Fruit fly (Drosophila melanogaster) whole organism, embryonic: ENCODE data around the gene mora.

Experiments used
- Antp ChIP-seq: fragments of 200-800 bp; sonication (Bioruptor generic); optimal IDR thresholded peaks from 3 replicates; lab custom pipeline; 2016; ENCODE audit warnings: missing biosample characterization, missing genetic modification characterization
- Asciz ChIP-seq: fragments of 200-800 bp; sonication (Bioruptor generic); optimal IDR thresholded peaks from 2 replicates; lab custom pipeline; 2017; ENCODE audit warnings: missing biosample characterization, mild to moderate bottlenecking, missing genetic modification characterization, missing genetic modification reagents
- B-H2 ChIP-seq: fragments of 200-800 bp; sonication (Bioruptor generic); optimal IDR thresholded peaks from 2 replicates; lab custom pipeline; 2018; ENCODE audit warnings: missing biosample characterization, mild to moderate bottlenecking, missing genetic modification characterization
- CG10431 ChIP-seq: fragments of 200-800 bp; sonication (Bioruptor generic); optimal IDR thresholded peaks from 3 replicates; lab custom pipeline; 2018; ENCODE audit warnings: missing biosample characterization, mild to moderate bottlenecking, missing genetic modification characterization
- CG10543 ChIP-seq: fragments of 200-800 bp; sonication (Bioruptor generic); optimal IDR thresholded peaks from 3 replicates; lab custom pipeline; 2017; ENCODE audit warnings: missing biosample characterization, mild to moderate bottlenecking, missing genetic modification characterization, moderate library complexity
- CG11696 ChIP-seq: fragments of 200-800 bp; sonication (Bioruptor generic); IDR thresholded peaks from 2 replicates; pipeline ENCODE4 v1.3.6; 2022; ENCODE audit warnings: missing biosample characterization, missing genetic modification characterization
- CG12155 ChIP-seq: fragments of 200-800 bp; sonication (Bioruptor generic); optimal IDR thresholded peaks from 3 replicates; lab custom pipeline; 2016; ENCODE audit warnings: missing biosample characterization, missing genetic modification characterization
- CG13775 ChIP-seq: fragments of 200-800 bp; sonication (Bioruptor generic); optimal IDR thresholded peaks from 3 replicates; lab custom pipeline; 2017; ENCODE audit warnings: missing biosample characterization, mild to moderate bottlenecking, missing genetic modification characterization
- CG1603 ChIP-seq: fragments of 200-800 bp; sonication (Bioruptor generic); optimal IDR thresholded peaks from 2 replicates; lab custom pipeline; 2019; ENCODE audit warnings: missing biosample characterization, mild to moderate bottlenecking, missing genetic modification characterization, moderate library complexity
- CG1647 ChIP-seq: fragments of 200-800 bp; sonication (Bioruptor generic); optimal IDR thresholded peaks from 3 replicates; lab custom pipeline; 2016; ENCODE audit warnings: missing biosample characterization, missing genetic modification characterization
- CG31365 ChIP-seq: fragments of 200-800 bp; sonication (Bioruptor generic); optimal IDR thresholded peaks from 2 replicates; lab custom pipeline; 2018; ENCODE audit warnings: missing biosample characterization, mild to moderate bottlenecking, missing genetic modification characterization
- CG33213 ChIP-seq: fragments of 200-800 bp; sonication (Bioruptor generic); optimal IDR thresholded peaks from 3 replicates; lab custom pipeline; 2016; ENCODE audit warnings: missing biosample characterization, missing genetic modification characterization
- CG34422 ChIP-seq: fragments of 200-800 bp; sonication (Bioruptor generic); IDR thresholded peaks from 3 replicates; pipeline ENCODE4 v1.3.6; 2022; ENCODE audit warnings: missing biosample characterization, missing genetic modification characterization
- CG43689 ChIP-seq: fragments of 200-800 bp; sonication (Bioruptor generic); IDR thresholded peaks from 2 replicates; pipeline ENCODE4 v1.3.6; 2022; ENCODE audit warnings: missing biosample characterization, missing genetic modification characterization
- CG4707 ChIP-seq: fragments of 200-800 bp; sonication (Bioruptor generic); optimal IDR thresholded peaks from 2 replicates; lab custom pipeline; 2018; ENCODE audit warnings: missing biosample characterization, mild to moderate bottlenecking, missing genetic modification characterization, moderate library complexity
- CG6175 ChIP-seq: fragments of 200-800 bp; sonication (Bioruptor generic); IDR thresholded peaks from 3 replicates; pipeline ENCODE4 v1.3.6; 2022; ENCODE audit warnings: missing biosample characterization, missing genetic modification characterization
- CG7271 ChIP-seq: fragments of 200-800 bp; sonication (Bioruptor generic); optimal IDR thresholded peaks from 2 replicates; lab custom pipeline; 2018; ENCODE audit warnings: missing biosample characterization, mild to moderate bottlenecking, missing genetic modification characterization, moderate library complexity
- CG7963 ChIP-seq: fragments of 200-800 bp; sonication (Bioruptor generic); IDR thresholded peaks from 3 replicates; pipeline ENCODE4 v1.3.6; 2022; ENCODE audit warnings: missing biosample characterization, missing genetic modification characterization; ENCODE audit not compliant: partially characterized antibody
- Dref ChIP-seq: fragments of 200-800 bp; sonication (Bioruptor generic); IDR thresholded peaks from 2 replicates; pipeline ENCODE4 v1.3.6; 2022; ENCODE audit warnings: missing biosample characterization, missing genetic modification characterization
- Hr3 ChIP-seq: fragments of 200-800 bp; sonication (Bioruptor generic); optimal IDR thresholded peaks from 3 replicates; lab custom pipeline; 2016; ENCODE audit warnings: missing biosample characterization, missing genetic modification characterization
- Hr51 ChIP-seq, 2 experiments: fragments of 200-800 bp; sonication (Bioruptor generic); optimal IDR thresholded peaks; 2 replicates in 1 of 2; 3 replicates in 1 of 2; lab custom pipeline; 2016 to 2018; ENCODE audit warnings: missing biosample characterization in 2 of 2, missing genetic modification characterization in 2 of 2, mild to moderate bottlenecking in 1 of 2, moderate library complexity in 1 of 2
- Hsf ChIP-seq: fragments of 200-800 bp; sonication (Bioruptor generic); optimal IDR thresholded peaks from 3 replicates; lab custom pipeline; 2016; ENCODE audit warnings: missing biosample characterization, missing genetic modification characterization
- Oaz ChIP-seq: fragments of 200-800 bp; sonication (Bioruptor generic); IDR thresholded peaks from 2 replicates; pipeline ENCODE4 v1.3.6; 2022; ENCODE audit warnings: missing biosample characterization, missing genetic modification characterization
- Sin3A ChIP-seq: fragments of >200 bp; optimal IDR thresholded peaks from 2 replicates; lab custom pipeline; 2018
- Ssrp ChIP-seq: fragments of 200-800 bp; sonication (Bioruptor generic); optimal IDR thresholded peaks from 2 replicates; lab custom pipeline; 2018; ENCODE audit warnings: missing biosample characterization, mild to moderate bottlenecking, missing genetic modification characterization, moderate library complexity
- Stat92E ChIP-seq, 3 experiments: fragments of >200 bp in 2 of 3; fragments of 200-800 bp in 1 of 3; sonication (Bioruptor generic) in 1 of 3; optimal IDR thresholded peaks; 2 replicates each; lab custom pipeline; 2017 to 2019; ENCODE audit warnings: missing biosample characterization in 3 of 3, missing genetic modification characterization in 3 of 3, mild to moderate bottlenecking in 1 of 3, moderate library complexity in 1 of 3
- Xrp1 ChIP-seq: fragments of 200-800 bp; sonication (Bioruptor generic); IDR thresholded peaks from 2 replicates; pipeline ENCODE4 v1.3.6; 2022; ENCODE audit warnings: missing biosample characterization, missing genetic modification characterization
- ase ChIP-seq: fragments of 200-800 bp; sonication (Bioruptor generic); IDR thresholded peaks from 3 replicates; pipeline ENCODE4 v1.3.6; 2022; ENCODE audit warnings: missing biosample characterization, missing genetic modification characterization
- az2 ChIP-seq: fragments of 200-800 bp; sonication (Bioruptor generic); optimal IDR thresholded peaks from 3 replicates; lab custom pipeline; 2016; ENCODE audit warnings: missing biosample characterization, missing genetic modification characterization
- cg ChIP-seq: fragments of 200-800 bp; sonication (Bioruptor generic); optimal IDR thresholded peaks from 3 replicates; lab custom pipeline; 2019; ENCODE audit warnings: missing biosample characterization, mild to moderate bottlenecking, missing genetic modification characterization, moderate library complexity
- croc ChIP-seq: fragments of 200-800 bp; sonication (Bioruptor generic); conservative IDR thresholded peaks from 3 replicates; pipeline ENCODE4 v1.3.6; 2022; ENCODE audit warnings: missing biosample characterization, missing genetic modification characterization
- danr ChIP-seq: fragments of 200-800 bp; sonication (Bioruptor generic); IDR thresholded peaks from 2 replicates; pipeline ENCODE4 v1.3.6; 2022; ENCODE audit warnings: missing biosample characterization, missing genetic modification characterization
- ems ChIP-seq: fragments of 200-800 bp; sonication (Bioruptor generic); optimal IDR thresholded peaks from 3 replicates; lab custom pipeline; 2016; ENCODE audit warnings: missing biosample characterization, missing genetic modification characterization
- ewg ChIP-seq: fragments of 200-800 bp; sonication (Bioruptor generic); optimal IDR thresholded peaks from 3 replicates; lab custom pipeline; 2017; ENCODE audit warnings: mild to moderate bottlenecking, missing biosample characterization, missing genetic modification reagents, missing genetic modification characterization
- fu2 ChIP-seq: fragments of 200-800 bp; sonication (Bioruptor generic); optimal IDR thresholded peaks from 2 replicates; lab custom pipeline; 2016; ENCODE audit warnings: missing biosample characterization, missing genetic modification characterization
- gce ChIP-seq: fragments of 200-800 bp; sonication (Bioruptor generic); IDR thresholded peaks from 3 replicates; pipeline ENCODE4 v1.3.6; 2022; ENCODE audit warnings: missing biosample characterization, missing genetic modification characterization
- gem ChIP-seq: fragments of 200-800 bp; sonication (Bioruptor generic); optimal IDR thresholded peaks from 2 replicates; lab custom pipeline; 2019; ENCODE audit warnings: missing biosample characterization, mild to moderate bottlenecking, missing genetic modification characterization, moderate library complexity
- grn ChIP-seq: fragments of 200-800 bp; sonication (Bioruptor generic); optimal IDR thresholded peaks from 3 replicates; lab custom pipeline; 2017; ENCODE audit warnings: missing biosample characterization, missing genetic modification characterization
- kay ChIP-seq: fragments of 200-800 bp; sonication (Bioruptor generic); optimal IDR thresholded peaks from 2 replicates; lab custom pipeline; 2016; ENCODE audit warnings: missing biosample characterization, missing genetic modification characterization
- p53 ChIP-seq: fragments of 200-800 bp; sonication (Bioruptor generic); optimal IDR thresholded peaks from 2 replicates; lab custom pipeline; 2016; ENCODE audit warnings: missing biosample characterization, missing genetic modification characterization
- row ChIP-seq: fragments of 200-800 bp; sonication (Bioruptor generic); IDR thresholded peaks from 3 replicates; pipeline ENCODE4 v1.3.6; 2022; ENCODE audit warnings: missing biosample characterization, missing genetic modification characterization
- sd ChIP-seq: fragments of 200-800 bp; sonication (Bioruptor generic); optimal IDR thresholded peaks from 3 replicates; lab custom pipeline; 2018; ENCODE audit warnings: missing biosample characterization, mild to moderate bottlenecking, missing genetic modification characterization, moderate library complexity
- shn ChIP-seq: fragments of 200-800 bp; sonication (Bioruptor generic); optimal IDR thresholded peaks from 3 replicates; lab custom pipeline; 2016; ENCODE audit warnings: missing biosample characterization, missing genetic modification characterization
- sr ChIP-seq: fragments of 200-800 bp; sonication (Bioruptor generic); IDR thresholded peaks from 3 replicates; pipeline ENCODE4 v1.3.6; 2022; ENCODE audit warnings: missing biosample characterization, missing genetic modification characterization
- stwl ChIP-seq: fragments of 200-800 bp; sonication (Bioruptor generic); optimal IDR thresholded peaks from 3 replicates; lab custom pipeline; 2018; ENCODE audit warnings: missing biosample characterization, mild to moderate bottlenecking, missing genetic modification characterization, moderate library complexity
- tll ChIP-seq, 2 experiments: fragments of 200-800 bp in 1 of 2; fragments of >200 bp in 1 of 2; sonication (Bioruptor generic) in 1 of 2; optimal IDR thresholded peaks; 2 replicates each; lab custom pipeline; 2017 to 2019; ENCODE audit warnings: missing biosample characterization in 2 of 2, missing genetic modification characterization in 2 of 2, mild to moderate bottlenecking in 1 of 2, moderate library complexity in 1 of 2
- tup ChIP-seq: fragments of 200-800 bp; sonication (Bioruptor generic); optimal IDR thresholded peaks from 2 replicates; lab custom pipeline; 2016; ENCODE audit warnings: missing biosample characterization, mild to moderate bottlenecking, missing genetic modification characterization, moderate library complexity
- usp ChIP-seq: fragments of >200 bp; optimal IDR thresholded peaks from 2 replicates; lab custom pipeline; 2017; ENCODE audit warnings: missing biosample characterization, missing genetic modification characterization
- vfl ChIP-seq: fragments of 200-800 bp; sonication (Bioruptor generic); optimal IDR thresholded peaks from 2 replicates; lab custom pipeline; 2016; ENCODE audit warnings: missing biosample characterization, missing genetic modification characterization
- wor ChIP-seq: fragments of 200-800 bp; sonication (Bioruptor generic); IDR thresholded peaks from 2 replicates; pipeline ENCODE4 v1.3.6; 2022; ENCODE audit warnings: missing biosample characterization, missing genetic modification characterization
- z ChIP-seq: fragments of 200-800 bp; sonication (Bioruptor generic); IDR thresholded peaks from 3 replicates; pipeline ENCODE4 v1.3.6; 2022; ENCODE audit warnings: missing biosample characterization, missing genetic modification characterization

Gene mora

dm6 chr3R:24163556-24164022, 22.6 kb upstream of the mora start, which contains the start of gene Apc2 (continued):
- 0 out of 2 replicates have a peak, but pooled peaks have one; percentile 31 for TF ChIP-seq Dref (GFP tag; lab: Robert Waterston, UW)
- TF ChIP-seq kay (GFP tag; lab: Kevin White, UChicago), result no peak
- peak; percentile 67; the same call in 2 of the 3 replicates for TF ChIP-seq CG34422 (GFP tag; lab: Robert Waterston, UW)
- no peak for TF ChIP-seq CG7271 (tag; lab: Kevin White, UChicago)
- no peak for TF ChIP-seq CG6175 (GFP tag; lab: Robert Waterston, UW)
- no peak for TF ChIP-seq CG43689 (GFP tag; lab: Robert Waterston, UW)
- no peak for TF ChIP-seq croc (GFP tag; lab: Robert Waterston, UW)
- TF ChIP-seq row (GFP tag; lab: Robert Waterston, UW), result peak; percentile 93
- TF ChIP-seq Hr3 (GFP tag; lab: Kevin White, UChicago), result peak; percentile 60
- peak; percentile 35; the same call in 2 of the 3 replicates for TF ChIP-seq ase
- no peak for TF ChIP-seq Sin3A (lab: Kevin White, UChicago)
- no peak for TF ChIP-seq vfl (GFP tag; lab: Kevin White, UChicago)
- TF ChIP-seq tup (GFP tag; lab: Kevin White, UChicago), result peak; percentile 30
- peak; percentile 3 to 65 for TF ChIP-seq Hr51 (GFP tag; optimal IDR thresholded peaks at IDR 0.05; lab: Kevin White, UChicago)
- 0 out of 3 replicates have a peak, but pooled peaks have one; percentile 8 for TF ChIP-seq gce (GFP tag; lab: Robert Waterston, UW)
- peak; percentile 4 for TF ChIP-seq B-H2
- peak; percentile 32 for TF ChIP-seq CG12155 (GFP tag; lab: Kevin White, UChicago)
- TF ChIP-seq CG33213 (GFP tag; lab: Kevin White, UChicago), result no peak
- TF ChIP-seq Xrp1, result peak; percentile 76
- no peak for TF ChIP-seq danr
- no peak for TF ChIP-seq p53
- TF ChIP-seq ems (GFP tag; lab: Kevin White, UChicago), result peak; percentile 19
- TF ChIP-seq CG13775, result peak; percentile 65
- no peak for TF ChIP-seq grn (GFP tag; lab: Kevin White, UChicago)
- peak; percentile 52 for TF ChIP-seq Hsf (GFP tag; lab: Kevin White, UChicago)
- no peak for TF ChIP-seq tll (GFP tag; optimal IDR thresholded peaks at IDR 0.05; lab: Kevin White, UChicago)
- TF ChIP-seq Stat92E (GFP tag; optimal IDR thresholded peaks at IDR 0.05; lab: Kevin White, UChicago), result peak in 1 of 3 experiments; percentile 24
- no peak for TF ChIP-seq CG4707
- no peak for TF ChIP-seq CG1647 (GFP tag; lab: Kevin White, UChicago)
- no peak for TF ChIP-seq z (GFP tag; lab: Robert Waterston, UW)
- TF ChIP-seq Antp, result no peak
- peak; percentile 16 for TF ChIP-seq stwl (tag; lab: Kevin White, UChicago)
- no peak for TF ChIP-seq sr (GFP tag; lab: Robert Waterston, UW)
- TF ChIP-seq usp (GFP tag; lab: Kevin White, UChicago), result no peak
- TF ChIP-seq sd (tag; lab: Kevin White, UChicago), result no peak
- no peak for TF ChIP-seq Oaz (GFP tag; lab: Robert Waterston, UW)
- no peak for TF ChIP-seq Asciz (GFP tag; lab: Kevin White, UChicago)
- TF ChIP-seq CG7963, result no peak
- no peak for TF ChIP-seq CG10431 (GFP tag; lab: Kevin White, UChicago)
- peak; percentile 72 for TF ChIP-seq az2 (GFP tag; lab: Kevin White, UChicago)
- 0 out of 2 replicates have a peak, but pooled peaks have one; percentile 12 for TF ChIP-seq wor
- no peak for TF ChIP-seq CG1603
- peak; percentile 30 for TF ChIP-seq CG10543 (GFP tag; lab: Kevin White, UChicago)
- TF ChIP-seq Ssrp (tag; lab: Kevin White, UChicago), result peak; percentile 53
- TF ChIP-seq CG11696, result no peak
- TF ChIP-seq shn (GFP tag; lab: Kevin White, UChicago), result no peak
- TF ChIP-seq gem, result peak; percentile 80
- peak; percentile 73 for TF ChIP-seq ewg (GFP tag; lab: Kevin White, UChicago)
- TF ChIP-seq fu2, result no peak
- no peak for TF ChIP-seq CG31365 (tag; lab: Kevin White, UChicago)
- TF ChIP-seq cg (GFP tag; lab: Kevin White, UChicago), result no peak
